Worm (Caenorhabditis elegans) whole organism, late embryonic: Measurements from ENCODE around the gene nep-6.

Experiments
- C08G9.2 ChIP-seq: sonication (generic microtip); optimal IDR thresholded peaks from 2 replicates; lab custom pipeline; 2016; ENCODE audit warnings: mild to moderate bottlenecking, missing genetic modification characterization, moderate library complexity, missing compliant biosample characterization
- C38D4.7 ChIP-seq: fragments of 200-800 bp; sonication (Bioruptor generic); optimal IDR thresholded peaks from 2 replicates; lab custom pipeline; 2018; ENCODE audit warnings: mild to moderate bottlenecking, missing genetic modification characterization, moderate library complexity, missing compliant biosample characterization
- K02D7.2 ChIP-seq: sonication (generic microtip); optimal IDR thresholded peaks from 2 replicates; lab custom pipeline; 2017; ENCODE audit warnings: mild to moderate bottlenecking, missing genetic modification characterization, missing compliant biosample characterization
- K09A11.1 ChIP-seq: sonication (generic microtip); optimal IDR thresholded peaks from 2 replicates; lab custom pipeline; 2017; ENCODE audit warnings: antibody characterized with exemption, mild to moderate bottlenecking, missing genetic modification characterization, missing compliant biosample characterization; ENCODE audit not compliant: insufficient read depth
- T23F11.4 ChIP-seq: fragments of 200-800 bp; sonication (Bioruptor generic); optimal IDR thresholded peaks from 2 replicates; lab custom pipeline; 2018; ENCODE audit warnings: mild to moderate bottlenecking, missing genetic modification characterization, missing compliant biosample characterization
- Y22D7AL.16 ChIP-seq: sonication (generic microtip); optimal IDR thresholded peaks from 2 replicates; lab custom pipeline; 2016; ENCODE audit warnings: missing genetic modification characterization, missing compliant biosample characterization
- ahr-1 ChIP-seq: sonication (generic microtip); optimal IDR thresholded peaks from 2 replicates; lab custom pipeline; 2016; ENCODE audit warnings: missing genetic modification characterization, missing compliant biosample characterization
- ceh-14 ChIP-seq: sonication (generic microtip); optimal IDR thresholded peaks from 2 replicates; lab custom pipeline; 2016; ENCODE audit warnings: missing genotype, missing genetic modification characterization, missing compliant biosample characterization
- ceh-18 ChIP-seq: sonication (generic microtip); optimal IDR thresholded peaks from 2 replicates; lab custom pipeline; 2016; ENCODE audit warnings: missing genetic modification characterization, missing compliant biosample characterization
- ceh-2 ChIP-seq: sonication (generic microtip); optimal IDR thresholded peaks from 2 replicates; lab custom pipeline; 2016; ENCODE audit warnings: missing genotype, missing genetic modification characterization, missing compliant biosample characterization
- ceh-22 ChIP-seq: sonication (generic microtip); optimal IDR thresholded peaks from 2 replicates; lab custom pipeline; 2017; ENCODE audit warnings: missing biosample characterization, missing genetic modification characterization
- ceh-24 ChIP-seq: sonication (generic microtip); optimal IDR thresholded peaks from 2 replicates; lab custom pipeline; 2016; ENCODE audit warnings: mild to moderate bottlenecking, missing genetic modification characterization, missing compliant biosample characterization
- ceh-30 ChIP-seq: fragments of 150-350 bp; optimal IDR thresholded peaks from 2 replicates; lab custom pipeline; 2014; ENCODE audit warnings: missing biosample characterization, missing genetic modification characterization
- ceh-31 ChIP-seq: sonication (generic microtip); optimal IDR thresholded peaks from 2 replicates; lab custom pipeline; 2016; ENCODE audit warnings: missing genetic modification characterization, missing compliant biosample characterization
- dmd-4 ChIP-seq: sonication (generic microtip); optimal IDR thresholded peaks from 2 replicates; lab custom pipeline; 2016; ENCODE audit warnings: borderline replicate concordance, missing genetic modification characterization, missing compliant biosample characterization
- dve-1 ChIP-seq: sonication (generic microtip); optimal IDR thresholded peaks from 2 replicates; lab custom pipeline; 2017; ENCODE audit warnings: antibody characterized with exemption, mild to moderate bottlenecking, missing genetic modification characterization, missing compliant biosample characterization
- elt-2 ChIP-seq: sonication (generic microtip); optimal IDR thresholded peaks from 2 replicates; lab custom pipeline; 2016; ENCODE audit warnings: missing genetic modification reagents, missing genetic modification characterization, missing compliant biosample characterization
- eyg-1 ChIP-seq: sonication (generic microtip); optimal IDR thresholded peaks from 2 replicates; lab custom pipeline; 2016; ENCODE audit warnings: missing genotype, missing genetic modification characterization, missing compliant biosample characterization
- fkh-10 ChIP-seq: fragments of 150-350 bp; optimal IDR thresholded peaks from 2 replicates; lab custom pipeline; 2014; ENCODE audit warnings: missing biosample characterization, missing genetic modification reagents, missing genetic modification characterization
- fkh-6 ChIP-seq: sonication (generic microtip); optimal IDR thresholded peaks from 2 replicates; lab custom pipeline; 2016; ENCODE audit warnings: missing genetic modification characterization, missing compliant biosample characterization
- mec-3 ChIP-seq: sonication (generic microtip); optimal IDR thresholded peaks from 2 replicates; lab custom pipeline; 2016; ENCODE audit warnings: borderline replicate concordance, missing genetic modification characterization, missing compliant biosample characterization
- nfya-1 ChIP-seq: sonication (generic microtip); optimal IDR thresholded peaks from 2 replicates; lab custom pipeline; 2017; ENCODE audit warnings: missing genetic modification characterization, mild to moderate bottlenecking, missing compliant biosample characterization, antibody characterized with exemption, moderate library complexity
- nhr-232 ChIP-seq: sonication (generic microtip); optimal IDR thresholded peaks from 2 replicates; lab custom pipeline; 2016; ENCODE audit warnings: missing genetic modification characterization, missing compliant biosample characterization
- npax-4 ChIP-seq: sonication (generic microtip); optimal IDR thresholded peaks from 2 replicates; lab custom pipeline; 2016; ENCODE audit warnings: missing genetic modification characterization, missing compliant biosample characterization
- pha-2 ChIP-seq: sonication (generic microtip); optimal IDR thresholded peaks from 2 replicates; lab custom pipeline; 2017; ENCODE audit warnings: mild to moderate bottlenecking, missing genetic modification characterization, missing compliant biosample characterization
- pqm-1 ChIP-seq: sonication (generic microtip); optimal IDR thresholded peaks from 2 replicates; lab custom pipeline; 2016; ENCODE audit warnings: missing genetic modification characterization, missing compliant biosample characterization
- pros-1 ChIP-seq: fragments of 150-350 bp; optimal IDR thresholded peaks from 2 replicates; lab custom pipeline; 2014; ENCODE audit warnings: missing biosample characterization, missing genetic modification reagents, missing genetic modification characterization
- ref-2 ChIP-seq: sonication (generic microtip); optimal IDR thresholded peaks from 2 replicates; lab custom pipeline; 2016; ENCODE audit warnings: missing genetic modification characterization, missing compliant biosample characterization
- rnt-1 ChIP-seq: sonication (generic microtip); optimal IDR thresholded peaks from 2 replicates; lab custom pipeline; 2016; ENCODE audit warnings: missing genetic modification characterization, missing compliant biosample characterization
- sox-2 ChIP-seq: fragments of 200-800 bp; sonication (Bioruptor generic); IDR thresholded peaks from 2 replicates; pipeline ENCODE4 v1.3.6; 2022; ENCODE audit warnings: missing genetic modification reagents, missing genetic modification characterization, missing compliant biosample characterization
- sox-4 ChIP-seq: sonication (generic microtip); optimal IDR thresholded peaks from 2 replicates; lab custom pipeline; 2017; ENCODE audit warnings: mild to moderate bottlenecking, missing genetic modification characterization, inconsistent platforms, missing compliant biosample characterization
- syd-9 ChIP-seq: sonication (generic microtip); optimal IDR thresholded peaks from 2 replicates; lab custom pipeline; 2016; ENCODE audit warnings: mild to moderate bottlenecking, missing genetic modification characterization, moderate library complexity, missing compliant biosample characterization
- tbx-7 ChIP-seq: sonication (generic microtip); optimal IDR thresholded peaks from 2 replicates; lab custom pipeline; 2016; ENCODE audit warnings: missing genotype, missing genetic modification characterization, missing compliant biosample characterization
- ttx-3 ChIP-seq: sonication (generic microtip); optimal IDR thresholded peaks from 2 replicates; lab custom pipeline; 2016; ENCODE audit warnings: missing genetic modification reagents, missing genetic modification characterization, missing compliant biosample characterization
- unc-3 ChIP-seq, 2 experiments: fragments of 200-800 bp in 1 of 2; sonication (Bioruptor generic) in 1 of 2; sonication (generic microtip) in 1 of 2; conservative IDR thresholded peaks in 1 of 2; optimal IDR thresholded peaks in 1 of 2; 2 replicates each; pipeline versions ENCODE4 v1.3.6 to Lab custom; 2016 to 2022; ENCODE audit warnings: missing compliant biosample characterization in 2 of 2, missing genetic modification characterization in 2 of 2, missing genetic modification reagents in 1 of 2
- unc-42 ChIP-seq: sonication (generic microtip); optimal IDR thresholded peaks from 2 replicates; lab custom pipeline; 2016; ENCODE audit warnings: missing genotype, missing genetic modification characterization, missing compliant biosample characterization
- unc-55 ChIP-seq: sonication (generic microtip); optimal IDR thresholded peaks from 2 replicates; lab custom pipeline; 2017; ENCODE audit warnings: missing biosample characterization, missing genetic modification reagents, missing genetic modification characterization
- unc-86 ChIP-seq: sonication (generic microtip); optimal IDR thresholded peaks from 2 replicates; lab custom pipeline; 2016; ENCODE audit warnings: missing genetic modification characterization, missing compliant biosample characterization
- zip-5 ChIP-seq: sonication (generic microtip); optimal IDR thresholded peaks from 2 replicates; lab custom pipeline; 2016; ENCODE audit warnings: missing genetic modification characterization, missing compliant biosample characterization
- ztf-16 ChIP-seq: sonication (generic microtip); optimal IDR thresholded peaks from 2 replicates; lab custom pipeline; 2017; ENCODE audit warnings: missing genetic modification characterization, missing compliant biosample characterization

Gene nep-6

DNA sequence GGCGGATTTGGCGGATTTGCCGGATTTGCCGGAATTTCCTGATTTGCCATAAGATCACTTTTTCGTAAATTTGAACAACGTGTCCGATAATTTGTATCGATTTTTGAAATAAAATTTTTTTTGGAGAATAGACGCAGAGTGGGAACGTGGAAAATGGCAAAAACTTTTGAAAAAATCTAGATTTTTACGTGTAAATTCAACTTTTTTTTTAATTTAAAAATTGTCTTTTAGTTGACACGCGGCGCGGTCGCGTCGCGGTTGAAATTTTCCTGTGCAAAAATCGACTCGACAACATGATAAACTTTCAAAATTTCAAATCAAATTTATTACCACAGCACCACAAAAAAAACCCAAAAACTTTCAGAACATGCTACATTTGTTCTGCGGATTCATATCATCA lies 21.1 kb upstream of the nep-6 start, which contains the start of gene nep-20:
Gene nep-20, minus strand, starts transcription at position 101 of the 400 bp plus-strand sequence.
- no peak for TF ChIP-seq unc-3 (GFP tag; conservative IDR thresholded peaks at IDR 0.05; lab: Robert Waterston, UW)
- no peak for TF ChIP-seq unc-3 (tag; optimal IDR thresholded peaks at IDR 0.05; lab: Kevin White, UChicago)
- no peak for TF ChIP-seq mec-3
- TF ChIP-seq ahr-1 (tag; lab: Kevin White, UChicago): no peak
- no peak for TF ChIP-seq pqm-1
- TF ChIP-seq zip-5 (tag; lab: Kevin White, UChicago): no peak
- no peak for TF ChIP-seq Y22D7AL.16 (tag; lab: Kevin White, UChicago)
- no peak for TF ChIP-seq T23F11.4 (GFP tag; lab: Kevin White, UChicago)
- TF ChIP-seq ref-2 (tag; lab: Kevin White, UChicago): no peak
- TF ChIP-seq nhr-232 (tag; lab: Kevin White, UChicago): no peak
- no peak for TF ChIP-seq fkh-6
- no peak for TF ChIP-seq C08G9.2 (tag; lab: Kevin White, UChicago)
- no peak for TF ChIP-seq pros-1
- no peak for TF ChIP-seq C38D4.7
- TF ChIP-seq npax-4 (tag; lab: Kevin White, UChicago): no peak
- no peak for TF ChIP-seq fkh-10 (GFP tag; lab: Kevin White, UChicago)
- no peak for TF ChIP-seq sox-4 (tag; lab: Kevin White, UChicago)
- TF ChIP-seq unc-42 (tag; lab: Kevin White, UChicago): no peak
- TF ChIP-seq ceh-14: no peak

DNA sequence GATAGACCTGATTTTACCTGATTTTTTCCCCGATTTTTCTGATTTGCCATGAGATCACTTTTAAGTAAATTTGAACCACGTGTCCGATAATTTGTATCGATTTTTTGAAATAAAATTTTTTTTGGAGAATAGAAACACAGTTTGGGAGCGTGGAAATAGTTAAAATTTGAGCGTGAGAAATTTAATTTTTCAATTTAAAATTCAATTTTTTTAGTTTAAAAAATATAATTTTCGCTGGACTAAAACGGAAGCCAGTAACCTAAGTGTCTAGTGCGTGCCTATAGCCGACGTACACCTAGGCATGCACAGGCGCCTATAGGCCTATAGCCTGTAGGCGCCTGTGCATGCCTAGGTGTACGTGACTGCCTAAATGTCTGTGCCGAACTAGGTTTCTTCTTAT lies 17.4 kb upstream of the nep-6 start, which contains the start of gene nep-9:
Gene nep-9, minus strand, starts transcription at position 101 of the 400 bp plus-strand sequence.
- TF ChIP-seq ttx-3 (no peak), pha-2 (tag; lab: Kevin White, UChicago) (no peak), elt-2 (tag; lab: Kevin White, UChicago) (no peak), sox-4 (tag; lab: Kevin White, UChicago) (no peak), syd-9 (tag; lab: Kevin White, UChicago) (no peak), ceh-14 (no peak), T23F11.4 (GFP tag; lab: Kevin White, UChicago) (no peak), ceh-24 (tag; lab: Kevin White, UChicago) (no peak), ztf-16 (tag; lab: Kevin White, UChicago) (no peak), ceh-22 (tag; lab: Kevin White, UChicago) (no peak)

DNA sequence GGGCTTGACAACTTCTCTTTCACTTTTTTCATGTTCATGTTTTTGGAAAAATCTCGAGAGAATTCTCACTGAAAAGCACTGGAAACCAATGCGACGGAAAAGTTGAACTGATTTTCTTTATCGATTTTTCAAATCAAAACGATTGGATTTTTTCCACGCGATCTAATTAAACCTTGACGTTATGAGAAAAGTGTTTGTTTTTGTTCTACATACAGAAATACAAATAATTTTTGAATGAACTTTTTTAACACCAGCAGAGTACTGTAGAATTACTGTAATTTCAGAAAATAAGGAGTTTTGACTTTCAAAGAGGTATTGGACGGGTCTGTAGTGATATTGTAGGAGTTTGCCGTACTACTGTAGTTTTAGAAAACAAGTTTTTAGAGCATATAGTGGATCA lies 13.8 kb upstream of the nep-6 start, which contains the start of gene nep-10:
Gene nep-10, minus strand, starts transcription at position 101 of the 400 bp plus-strand sequence.
- TF ChIP-seq unc-55 (GFP tag; lab: Kevin White, UChicago) (no peak), nfya-1 (tag; lab: Kevin White, UChicago) (no peak), C38D4.7 (no peak), mec-3 (no peak), unc-42 (tag; lab: Kevin White, UChicago) (no peak), ztf-16 (tag; lab: Kevin White, UChicago) (no peak), tbx-7 (tag; lab: Kevin White, UChicago) (no peak), ceh-24 (tag; lab: Kevin White, UChicago) (no peak), pqm-1 (no peak), fkh-10 (GFP tag; lab: Kevin White, UChicago) (no peak), K09A11.1 (tag; lab: Kevin White, UChicago) (no peak), dmd-4 (tag; lab: Kevin White, UChicago) (no peak), K02D7.2 (tag; lab: Kevin White, UChicago) (no peak), pha-2 (tag; lab: Kevin White, UChicago) (no peak)

DNA sequence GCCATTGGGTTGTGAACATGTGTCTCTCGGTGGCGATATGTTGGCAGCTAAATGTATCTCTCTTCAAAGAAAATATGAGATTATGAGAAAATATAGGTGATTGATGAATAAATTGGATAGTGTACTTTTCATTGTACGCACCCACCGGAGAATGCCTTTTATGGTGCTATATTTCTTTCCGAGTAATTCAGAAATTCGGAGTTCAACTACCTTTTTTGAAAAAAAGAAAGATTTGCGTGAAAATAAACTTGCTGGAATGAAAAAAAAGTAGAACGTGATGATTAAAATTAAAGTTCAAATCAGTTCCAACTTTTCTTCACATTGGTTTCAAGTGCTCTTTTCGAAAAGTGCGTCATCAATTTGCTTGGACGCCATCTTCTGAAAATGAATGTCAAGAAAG lies 13.1 kb upstream of the nep-6 start, which contains the start of gene nep-8:
Gene nep-8, plus strand, starts transcription at position 301 of the 400 bp plus-strand sequence.
- TF ChIP-seq npax-4 (tag; lab: Kevin White, UChicago): no peak
- no peak for TF ChIP-seq fkh-10 (GFP tag; lab: Kevin White, UChicago)
- TF ChIP-seq ceh-18 (tag; lab: Kevin White, UChicago): no peak
- TF ChIP-seq rnt-1 (tag; lab: Kevin White, UChicago): no peak
- no peak for TF ChIP-seq unc-86
- no peak for TF ChIP-seq ceh-24 (tag; lab: Kevin White, UChicago)
- TF ChIP-seq elt-2 (tag; lab: Kevin White, UChicago): no peak
- TF ChIP-seq unc-3 (GFP tag; conservative IDR thresholded peaks at IDR 0.05; lab: Robert Waterston, UW): no peak
- TF ChIP-seq unc-3 (tag; optimal IDR thresholded peaks at IDR 0.05; lab: Kevin White, UChicago): no peak
- TF ChIP-seq ceh-31 (tag; lab: Kevin White, UChicago): no peak
- TF ChIP-seq unc-55 (GFP tag; lab: Kevin White, UChicago): no peak
- TF ChIP-seq dmd-4 (tag; lab: Kevin White, UChicago): no peak
- TF ChIP-seq sox-2 (GFP tag; lab: Robert Waterston, UW): no peak
- TF ChIP-seq dve-1 (tag; lab: Kevin White, UChicago): no peak
- no peak for TF ChIP-seq ceh-30 (tag; lab: Kevin White, UChicago)
- TF ChIP-seq pros-1: no peak
- no peak for TF ChIP-seq ceh-2 (tag; lab: Kevin White, UChicago)
- no peak for TF ChIP-seq eyg-1
- no peak for TF ChIP-seq tbx-7 (tag; lab: Kevin White, UChicago)
- TF ChIP-seq C38D4.7: no peak
